Fruit fly (Drosophila melanogaster) whole organism, prepupa: ENCODE measurements around the gene Mgstl.

ENCODE experiments used
- Blimp-1 ChIP-seq: fragments of 200-800 bp; sonication (Bioruptor generic); optimal IDR thresholded peaks from 3 replicates; lab custom pipeline; 2017; ENCODE audit warnings: missing biosample characterization, missing genetic modification characterization, mild to moderate bottlenecking, moderate library complexity, missing genetic modification reagents
- CG10631 ChIP-seq: fragments of 200-800 bp; sonication (Bioruptor generic); optimal IDR thresholded peaks from 2 replicates; lab custom pipeline; 2016; ENCODE audit warnings: missing biosample characterization, missing genetic modification characterization
- CG11762 ChIP-seq: fragments of 200-800 bp; sonication (Bioruptor generic); optimal IDR thresholded peaks from 3 replicates; lab custom pipeline; 2016; ENCODE audit warnings: missing biosample characterization, missing genetic modification characterization; ENCODE audit not compliant: insufficient read depth
- CG15336 ChIP-seq: fragments of 200-800 bp; sonication (Bioruptor generic); IDR thresholded peaks from 2 replicates; pipeline ENCODE4 v1.3.6; 2022; ENCODE audit warnings: missing biosample characterization, missing genetic modification characterization
- CG1621 ChIP-seq: fragments of 200-800 bp; sonication (Bioruptor generic); optimal IDR thresholded peaks from 3 replicates; lab custom pipeline; 2018; ENCODE audit warnings: missing biosample characterization, mild to moderate bottlenecking, missing genetic modification characterization
- CG16779 ChIP-seq: fragments of 200-800 bp; sonication (Bioruptor generic); optimal IDR thresholded peaks from 3 replicates; lab custom pipeline; 2017; ENCODE audit warnings: missing biosample characterization, mild to moderate bottlenecking, missing genetic modification characterization
- CG3032 ChIP-seq: fragments of 200-800 bp; optimal IDR thresholded peaks from 2 replicates; lab custom pipeline; 2019; ENCODE audit warnings: missing biosample characterization, mild to moderate bottlenecking, missing genetic modification characterization, moderate library complexity
- CG31627 ChIP-seq: fragments of 200-800 bp; sonication (Bioruptor generic); optimal IDR thresholded peaks from 3 replicates; lab custom pipeline; 2016; ENCODE audit warnings: missing biosample characterization, missing genetic modification characterization
- CG32006 ChIP-seq: fragments of 200-800 bp; sonication (Bioruptor generic); optimal IDR thresholded peaks from 3 replicates; lab custom pipeline; 2017; ENCODE audit warnings: missing biosample characterization, mild to moderate bottlenecking, missing genetic modification characterization
- CG34406 ChIP-seq: fragments of 200-800 bp; sonication (Bioruptor generic); optimal IDR thresholded peaks from 3 replicates; lab custom pipeline; 2016; ENCODE audit warnings: missing biosample characterization, missing genetic modification characterization
- CG3919 ChIP-seq: fragments of 200-800 bp; sonication (Bioruptor generic); optimal IDR thresholded peaks from 3 replicates; lab custom pipeline; 2016; ENCODE audit warnings: missing biosample characterization, missing genetic modification characterization
- CG6276 ChIP-seq: fragments of 200-800 bp; sonication (Bioruptor generic); optimal IDR thresholded peaks from 2 replicates; lab custom pipeline; 2017; ENCODE audit warnings: missing biosample characterization, mild to moderate bottlenecking, missing genetic modification characterization
- CG6792 ChIP-seq: fragments of 200-800 bp; sonication (Bioruptor generic); optimal IDR thresholded peaks from 3 replicates; lab custom pipeline; 2016; ENCODE audit warnings: missing biosample characterization, missing genetic modification characterization
- CG6808 ChIP-seq: fragments of 200-800 bp; sonication (Bioruptor generic); optimal IDR thresholded peaks from 3 replicates; lab custom pipeline; 2017; ENCODE audit warnings: missing biosample characterization, missing genetic modification characterization, mild to moderate bottlenecking, moderate library complexity, missing genetic modification reagents
- CG7368 ChIP-seq: fragments of 200-800 bp; sonication (Bioruptor generic); optimal IDR thresholded peaks from 3 replicates; lab custom pipeline; 2016; ENCODE audit warnings: missing biosample characterization, missing genetic modification characterization
- CG8119 ChIP-seq: fragments of 200-800 bp; sonication (Bioruptor generic); IDR thresholded peaks from 3 replicates; pipeline ENCODE4 v1.3.6; 2022; ENCODE audit warnings: missing biosample characterization, missing genetic modification characterization
- CG8319 ChIP-seq: fragments of 200-800 bp; sonication (Bioruptor generic); optimal IDR thresholded peaks from 3 replicates; lab custom pipeline; 2016; ENCODE audit warnings: missing biosample characterization, missing genetic modification characterization
- CG8632 ChIP-seq: fragments of 200-800 bp; sonication (Bioruptor generic); optimal IDR thresholded peaks from 3 replicates; lab custom pipeline; 2016; ENCODE audit warnings: missing biosample characterization, missing genetic modification characterization
- CG9139 ChIP-seq: fragments of 200-800 bp; sonication (Bioruptor generic); optimal IDR thresholded peaks from 3 replicates; lab custom pipeline; 2017; ENCODE audit warnings: missing biosample characterization, mild to moderate bottlenecking, missing genetic modification characterization
- Eip75B ChIP-seq: fragments of 200-800 bp; sonication (Bioruptor generic); optimal IDR thresholded peaks from 3 replicates; lab custom pipeline; 2016; ENCODE audit warnings: missing biosample characterization, missing genetic modification characterization
- Eip78C ChIP-seq: fragments of 200-800 bp; sonication (Bioruptor generic); peaks from one replicate; lab custom pipeline; 2016; ENCODE audit warnings: missing biosample characterization, missing genetic modification characterization
- Eip93F ChIP-seq: fragments of 200-800 bp; sonication (Bioruptor generic); optimal IDR thresholded peaks from 2 replicates; lab custom pipeline; 2016; ENCODE audit warnings: missing biosample characterization, mild to moderate bottlenecking, missing genetic modification characterization
- Ets21C ChIP-seq: fragments of 200-800 bp; sonication (Bioruptor generic); optimal IDR thresholded peaks from 3 replicates; lab custom pipeline; 2016; ENCODE audit warnings: missing biosample characterization, missing genetic modification characterization
- Ets96B ChIP-seq: fragments of 200-800 bp; optimal IDR thresholded peaks from 2 replicates; lab custom pipeline; 2019; ENCODE audit warnings: missing biosample characterization, mild to moderate bottlenecking, missing genetic modification characterization, moderate library complexity
- Gug ChIP-seq: fragments of 200-800 bp; sonication (Bioruptor generic); IDR thresholded peaks from 2 replicates; pipeline ENCODE4 v1.3.6; 2022; ENCODE audit warnings: missing biosample characterization, missing genetic modification characterization
- Hr38 ChIP-seq: sonication (Bioruptor generic); optimal IDR thresholded peaks from 2 replicates; lab custom pipeline; 2016; ENCODE audit warnings: missing biosample characterization, missing genetic modification characterization
- Hr39 ChIP-seq: fragments of 200-800 bp; sonication (Bioruptor generic); optimal IDR thresholded peaks from 2 replicates; lab custom pipeline; 2016; ENCODE audit warnings: missing biosample characterization, missing genetic modification characterization
- Hr4 ChIP-seq: fragments of 200-800 bp; sonication (Bioruptor generic); optimal IDR thresholded peaks from 3 replicates; lab custom pipeline; 2016; ENCODE audit warnings: missing biosample characterization, missing genetic modification characterization
- Lpt ChIP-seq: fragments of 200-800 bp; sonication (Bioruptor generic); optimal IDR thresholded peaks from 3 replicates; lab custom pipeline; 2016; ENCODE audit warnings: missing biosample characterization, missing genetic modification characterization
- Met ChIP-seq: fragments of 200-800 bp; sonication (Bioruptor generic); optimal IDR thresholded peaks from 3 replicates; lab custom pipeline; 2016; ENCODE audit warnings: missing biosample characterization, missing genetic modification characterization
- OdsH ChIP-seq: fragments of 200-800 bp; sonication (Bioruptor generic); optimal IDR thresholded peaks from 3 replicates; lab custom pipeline; 2016; ENCODE audit warnings: missing biosample characterization, missing genetic modification characterization
- Smox ChIP-seq: fragments of 200-800 bp; sonication (Bioruptor generic); optimal IDR thresholded peaks from 3 replicates; lab custom pipeline; 2016; ENCODE audit warnings: missing biosample characterization, missing genetic modification characterization
- Sox102F ChIP-seq: fragments of 200-800 bp; sonication (Bioruptor generic); optimal IDR thresholded peaks from 2 replicates; lab custom pipeline; 2016; ENCODE audit warnings: missing biosample characterization, mild to moderate bottlenecking, missing genetic modification characterization
- Sox14 ChIP-seq: fragments of 200-800 bp; sonication (Bioruptor generic); optimal IDR thresholded peaks from 3 replicates; lab custom pipeline; 2016; ENCODE audit warnings: missing biosample characterization, missing genetic modification characterization
- Sox15 ChIP-seq: fragments of 200-800 bp; sonication (Bioruptor generic); optimal IDR thresholded peaks from 3 replicates; lab custom pipeline; 2016; ENCODE audit warnings: missing biosample characterization, missing genetic modification characterization
- acj6 ChIP-seq: fragments of 200-800 bp; sonication (Bioruptor generic); optimal IDR thresholded peaks from 3 replicates; lab custom pipeline; 2016; ENCODE audit warnings: missing biosample characterization, missing genetic modification characterization
- dsx ChIP-seq: fragments of 200-800 bp; optimal IDR thresholded peaks from 3 replicates; lab custom pipeline; 2019; ENCODE audit warnings: missing biosample characterization, mild to moderate bottlenecking, missing genetic modification characterization, moderate library complexity; ENCODE audit not compliant: poor library complexity, severe bottlenecking
- esn ChIP-seq: fragments of 200-800 bp; sonication (Bioruptor generic); optimal IDR thresholded peaks from 2 replicates; lab custom pipeline; 2016; ENCODE audit warnings: missing biosample characterization, mild to moderate bottlenecking, missing genetic modification characterization, moderate library complexity
- fd59A ChIP-seq: fragments of 200-800 bp; sonication (Bioruptor generic); optimal IDR thresholded peaks from 2 replicates; lab custom pipeline; 2017; ENCODE audit warnings: missing biosample characterization, mild to moderate bottlenecking, missing genetic modification characterization, missing genetic modification reagents
- fkh ChIP-seq: fragments of 200-800 bp; sonication (Bioruptor generic); optimal IDR thresholded peaks from 3 replicates; lab custom pipeline; 2017; ENCODE audit warnings: missing biosample characterization, mild to moderate bottlenecking, missing genetic modification characterization, moderate library complexity
- lz ChIP-seq: fragments of 200-800 bp; sonication (Bioruptor generic); optimal IDR thresholded peaks from 3 replicates; lab custom pipeline; 2016; ENCODE audit warnings: missing biosample characterization, missing genetic modification characterization
- net ChIP-seq: fragments of 200-800 bp; sonication (Bioruptor generic); optimal IDR thresholded peaks from 3 replicates; lab custom pipeline; 2016; ENCODE audit warnings: missing biosample characterization, missing genetic modification characterization
- pdm3 ChIP-seq: fragments of 200-800 bp; sonication (Bioruptor generic); optimal IDR thresholded peaks from 3 replicates; lab custom pipeline; 2016; ENCODE audit warnings: missing biosample characterization, missing genetic modification characterization
- salr ChIP-seq, 2 experiments: fragments of 200-800 bp; sonication (Bioruptor generic); optimal IDR thresholded peaks; 3 replicates each; lab custom pipeline; 2016 to 2018; ENCODE audit warnings: missing biosample characterization in 2 of 2, missing genetic modification characterization in 2 of 2, mild to moderate bottlenecking in 1 of 2
- spab ChIP-seq: fragments of 200-800 bp; sonication (Bioruptor generic); optimal IDR thresholded peaks from 2 replicates; lab custom pipeline; 2017; ENCODE audit warnings: missing biosample characterization, mild to moderate bottlenecking, missing genetic modification characterization, missing genetic modification reagents
- ss ChIP-seq, 2 experiments: fragments of 200-800 bp; sonication (Bioruptor generic); optimal IDR thresholded peaks; 2 replicates in 1 of 2; 3 replicates in 1 of 2; lab custom pipeline; 2017 to 2018; ENCODE audit warnings: mild to moderate bottlenecking in 2 of 2, missing biosample characterization in 2 of 2, missing genetic modification characterization in 2 of 2, moderate library complexity in 1 of 2
- svp ChIP-seq: fragments of 200-800 bp; sonication (Bioruptor generic); peaks from one replicate; lab custom pipeline; 2016; ENCODE audit warnings: missing biosample characterization, missing genetic modification characterization
- vri ChIP-seq: fragments of 200-800 bp; sonication (Bioruptor generic); optimal IDR thresholded peaks from 3 replicates; lab custom pipeline; 2016; ENCODE audit warnings: missing biosample characterization, mild to moderate bottlenecking, missing genetic modification characterization

Mgstl gene

dm6 chrX:21067908-21068307 lies 26.0 kb downstream of the Mgstl start (continued):
- TF ChIP-seq CG1621 (tag; lab: Kevin White, UChicago) = no peak
- TF ChIP-seq CG6276 (GFP tag; lab: Kevin White, UChicago) = peak; percentile 52
- peak; percentile 43 for TF ChIP-seq OdsH (GFP tag; lab: Kevin White, UChicago)
- no peak for TF ChIP-seq CG9139 (GFP tag; lab: Kevin White, UChicago)
- no peak for TF ChIP-seq fkh
- TF ChIP-seq Eip93F (GFP tag; lab: Kevin White, UChicago) = no peak
- TF ChIP-seq CG31627 = peak; percentile 25
- peak; percentile 35 for TF ChIP-seq CG34406 (GFP tag; lab: Kevin White, UChicago)
- peak; percentile 33; the same call in 1 of the 2 replicates for TF ChIP-seq CG15336 (GFP tag; lab: Robert Waterston, UW)
- 0 out of 3 replicates have a peak, but pooled peaks have one; percentile 25 for TF ChIP-seq CG8119
- TF ChIP-seq lz (GFP tag; lab: Kevin White, UChicago) = peak; percentile 31
- no peak for TF ChIP-seq CG11762 (GFP tag; lab: Kevin White, UChicago)
- TF ChIP-seq Ets96B (tag; lab: Kevin White, UChicago) = no peak
- peak; percentile 33 for TF ChIP-seq CG8632
- TF ChIP-seq CG6808 (GFP tag; lab: Kevin White, UChicago) = peak; percentile 54
- TF ChIP-seq salr (GFP tag; optimal IDR thresholded peaks at IDR 0.05; lab: Kevin White, UChicago) = peak; percentile 16 to 72
- no peak for TF ChIP-seq vri (GFP tag; lab: Kevin White, UChicago)
- peak; percentile 27 for TF ChIP-seq CG10631 (GFP tag; lab: Kevin White, UChicago)
- peak; percentile 34 for TF ChIP-seq CG8319
- peak; percentile 38 for TF ChIP-seq Met (GFP tag; lab: Kevin White, UChicago)
- peak; percentile 10 for TF ChIP-seq Hr39 (GFP tag; lab: Kevin White, UChicago)
- TF ChIP-seq Eip75B (GFP tag; lab: Kevin White, UChicago) = peak; percentile 28
- peak; percentile 51 for TF ChIP-seq net (GFP tag; lab: Kevin White, UChicago)
- no peak for TF ChIP-seq Lpt (GFP tag; lab: Kevin White, UChicago)
- TF ChIP-seq esn (GFP tag; lab: Kevin White, UChicago) = peak; percentile 67
- peak; percentile 75 for TF ChIP-seq CG32006 (GFP tag; lab: Kevin White, UChicago)
- peak; percentile 2 to 17 for TF ChIP-seq ss (GFP tag; optimal IDR thresholded peaks at IDR 0.05; lab: Kevin White, UChicago)
- TF ChIP-seq CG7368 = peak; percentile 8
- peak; percentile 16 for TF ChIP-seq Hr4 (GFP tag; lab: Kevin White, UChicago)
- TF ChIP-seq CG16779 = no peak
- TF ChIP-seq dsx (GFP tag; lab: Kevin White, UChicago) = no peak
- peak; percentile 80 for TF ChIP-seq svp (GFP tag; lab: Kevin White, UChicago)
- TF ChIP-seq CG3919 (GFP tag; lab: Kevin White, UChicago) = peak; percentile 15
- TF ChIP-seq, all 60 proteins: peak for 38

- TF ChIP-seq Eip78C (GFP tag; lab: Kevin White, UChicago) (peak; percentile 51), CG8119 (0 out of 3 replicates have a peak, but pooled peaks have one; percentile 19), CG3919 (GFP tag; lab: Kevin White, UChicago) (no peak), fd59A (GFP tag; lab: Kevin White, UChicago) (no peak), Hr39 (GFP tag; lab: Kevin White, UChicago) (no peak), pdm3 (GFP tag; lab: Kevin White, UChicago) (no peak), CG15336 (GFP tag; lab: Robert Waterston, UW) (peak; percentile 39), CG8632 (no peak), Met (GFP tag; lab: Kevin White, UChicago) (no peak), vri (GFP tag; lab: Kevin White, UChicago) (peak; percentile 32), Ets21C (no peak), Hr4 (GFP tag; lab: Kevin White, UChicago) (no peak), Gug (no peak), CG6792 (GFP tag; lab: Kevin White, UChicago) (no peak), Sox15 (GFP tag; lab: Kevin White, UChicago) (no peak), Lpt (GFP tag; lab: Kevin White, UChicago) (no peak), Sox14 (GFP tag; lab: Kevin White, UChicago) (peak; percentile 35), Blimp-1 (GFP tag; lab: Kevin White, UChicago) (no peak), CG31627 (no peak), Hr38 (GFP tag; lab: Kevin White, UChicago) (no peak), CG3032 (tag; lab: Kevin White, UChicago) (no peak), spab (GFP tag; lab: Kevin White, UChicago) (no peak), Ets96B (tag; lab: Kevin White, UChicago) (peak; percentile 2), CG11762 (GFP tag; lab: Kevin White, UChicago) (no peak), Sox102F (no peak), Smox (no peak), acj6 (no peak)
Observed at dm6 chrX:21071693-21072357, 29.9 kb downstream of the Mgstl start.
